Worm (Caenorhabditis elegans) whole organism, L1 larva: ENCODE measurements around the gene oatr-1.

Source experiments
- blmp-1 ChIP-seq: fragments of 150-350 bp; optimal IDR thresholded peaks from 2 replicates; lab custom pipeline; 2014; ENCODE audit warnings: missing biosample characterization, missing genetic modification characterization
- fkh-10 ChIP-seq: sonication (generic microtip); optimal IDR thresholded peaks from 2 replicates; lab custom pipeline; 2017; ENCODE audit warnings: missing biosample characterization, missing genetic modification reagents, missing genetic modification characterization
- hlh-17 ChIP-seq: fragments of 200-800 bp; sonication (Bioruptor generic); optimal IDR thresholded peaks from 2 replicates; lab custom pipeline; 2018; ENCODE audit warnings: missing genetic modification characterization, mild to moderate bottlenecking, missing compliant biosample characterization, moderate library complexity, borderline replicate concordance
- nhr-20 ChIP-seq: sonication (generic microtip); optimal IDR thresholded peaks from 2 replicates; lab custom pipeline; 2016; ENCODE audit warnings: mild to moderate bottlenecking, missing genetic modification characterization, missing compliant biosample characterization
- sup-37 ChIP-seq: fragments of 200-800 bp; sonication (Bioruptor generic); optimal IDR thresholded peaks from 2 replicates; lab custom pipeline; 2018; ENCODE audit warnings: mild to moderate bottlenecking, missing genetic modification characterization, missing compliant biosample characterization
- unc-86 ChIP-seq: sonication (generic microtip); optimal IDR thresholded peaks from 2 replicates; lab custom pipeline; 2016; ENCODE audit warnings: missing genetic modification characterization, missing compliant biosample characterization
- xbp-1 ChIP-seq: sonication (generic microtip); optimal IDR thresholded peaks from 2 replicates; lab custom pipeline; 2016; ENCODE audit warnings: missing genetic modification characterization, missing compliant biosample characterization
- zip-4 ChIP-seq: fragments of 200-800 bp; sonication (Bioruptor generic); optimal IDR thresholded peaks from 2 replicates; lab custom pipeline; 2018; ENCODE audit warnings: mild to moderate bottlenecking, missing genetic modification characterization, moderate library complexity, missing compliant biosample characterization

DNA sequence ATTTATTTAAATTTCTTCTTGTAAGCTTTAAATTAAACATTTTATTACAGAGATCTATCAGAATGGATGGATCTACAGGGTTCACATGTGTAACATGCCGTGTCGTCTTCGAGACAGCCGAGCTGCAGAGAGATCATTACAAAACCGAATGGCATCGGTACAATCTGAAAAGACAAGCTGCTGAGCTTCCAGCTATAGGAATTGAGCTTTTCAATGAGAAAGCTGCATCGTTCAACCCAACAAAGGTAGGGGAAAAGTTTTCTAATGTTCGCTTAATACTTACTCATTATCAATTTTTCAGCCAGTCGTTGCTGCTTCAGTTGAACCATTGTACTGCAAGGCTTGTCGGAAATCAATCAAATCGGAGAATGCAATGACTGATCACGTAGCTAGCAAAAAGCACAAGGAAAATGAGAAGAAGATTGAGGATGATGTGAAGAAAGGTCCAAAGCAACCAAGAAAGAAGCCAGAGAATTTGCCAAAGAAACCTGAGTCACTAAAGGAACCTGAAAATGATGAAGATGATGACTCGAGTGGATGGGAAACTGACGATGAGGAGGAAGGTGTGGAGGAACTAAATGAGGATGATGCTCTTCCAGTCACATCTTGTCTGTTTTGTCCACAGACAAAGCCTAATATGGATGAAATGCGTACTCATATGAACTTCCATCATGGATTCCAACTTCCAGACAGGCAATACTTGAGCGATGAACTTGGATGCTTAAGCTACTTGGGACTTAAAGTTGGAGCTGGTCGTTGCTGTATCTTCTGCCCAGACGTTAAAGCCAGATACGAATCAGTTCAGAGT, 14.2 kb downstream of the oatr-1 start, which contains the start of gene znf-622:
- no peak for TF ChIP-seq hlh-17 (GFP tag; lab: Kevin White, UChicago)
- no peak for TF ChIP-seq sup-37 (GFP tag; lab: Kevin White, UChicago)
- TF ChIP-seq unc-86 (tag; lab: Kevin White, UChicago): no peak
- no peak for TF ChIP-seq blmp-1 (tag; lab: Kevin White, UChicago)
- no peak for TF ChIP-seq nhr-20 (tag; lab: Kevin White, UChicago)
- no peak for TF ChIP-seq zip-4
- no peak for TF ChIP-seq xbp-1 (tag; lab: Kevin White, UChicago)
- TF ChIP-seq fkh-10 (GFP tag; lab: Kevin White, UChicago): no peak
